Worm (Caenorhabditis elegans) whole organism, mixed stage, embryonic: ENCODE results near the gene F28A12.3.

Experiments
- bed-3 ChIP-seq: fragments of 200-800 bp; sonication (Bioruptor generic); optimal IDR thresholded peaks from 3 replicates; lab custom pipeline; 2018; ENCODE audit warnings: mild to moderate bottlenecking, missing genetic modification characterization, moderate library complexity, missing compliant biosample characterization
- blmp-1 ChIP-seq: fragments of 150-350 bp; optimal IDR thresholded peaks from 2 replicates; lab custom pipeline; 2014; ENCODE audit warnings: missing biosample characterization, missing genetic modification characterization
- ceh-39 ChIP-seq: fragments of 150-350 bp; optimal IDR thresholded peaks from 2 replicates; lab custom pipeline; 2014; ENCODE audit warnings: missing biosample characterization, missing genetic modification characterization
- ceh-43 ChIP-seq: fragments of 200-800 bp; sonication (Bioruptor generic); optimal IDR thresholded peaks from 2 replicates; lab custom pipeline; 2018; ENCODE audit warnings: mild to moderate bottlenecking, missing genetic modification characterization, moderate library complexity, missing compliant biosample characterization
- ceh-83 ChIP-seq: fragments of 200-800 bp; sonication (Bioruptor generic); optimal IDR thresholded peaks from 2 replicates; lab custom pipeline; 2018; ENCODE audit warnings: mild to moderate bottlenecking, missing genetic modification characterization, missing compliant biosample characterization
- ces-1 ChIP-seq: fragments of 150-350 bp; optimal IDR thresholded peaks from 2 replicates; lab custom pipeline; 2014; ENCODE audit warnings: missing biosample characterization, missing genetic modification reagents, missing genetic modification characterization
- cnd-1 ChIP-seq: fragments of 200-800 bp; sonication (Bioruptor generic); optimal IDR thresholded peaks from 2 replicates; lab custom pipeline; 2018; ENCODE audit warnings: mild to moderate bottlenecking, missing genetic modification characterization, missing compliant biosample characterization
- drap-1 ChIP-seq: fragments of 200-800 bp; sonication (Bioruptor generic); optimal IDR thresholded peaks from 3 replicates; lab custom pipeline; 2018; ENCODE audit warnings: mild to moderate bottlenecking, missing genetic modification characterization, missing compliant biosample characterization
- elt-1 ChIP-seq: sonication (generic microtip); optimal IDR thresholded peaks from 2 replicates; lab custom pipeline; 2017; ENCODE audit warnings: missing genetic modification characterization, mild to moderate bottlenecking, missing compliant biosample characterization, antibody characterized with exemption, moderate library complexity, borderline replicate concordance; ENCODE audit not compliant: insufficient read depth
- elt-3 ChIP-seq: fragments of 150-350 bp; optimal IDR thresholded peaks from 2 replicates; lab custom pipeline; 2014; ENCODE audit warnings: missing biosample characterization, missing genetic modification characterization
- flh-1 ChIP-seq: fragments of 200-800 bp; sonication (Bioruptor generic); optimal IDR thresholded peaks from 2 replicates; lab custom pipeline; 2018; ENCODE audit warnings: mild to moderate bottlenecking, missing genetic modification characterization, moderate library complexity, missing compliant biosample characterization
- ham-2 ChIP-seq: fragments of 200-800 bp; sonication (Bioruptor generic); optimal IDR thresholded peaks from 2 replicates; lab custom pipeline; 2018; ENCODE audit warnings: mild to moderate bottlenecking, missing genetic modification characterization, missing compliant biosample characterization
- hlh-1 ChIP-seq: fragments of 150-350 bp; optimal IDR thresholded peaks from 2 replicates; lab custom pipeline; 2014; ENCODE audit warnings: missing biosample characterization, missing genetic modification reagents, missing genetic modification characterization
- lin-13 ChIP-seq: fragments of 150-350 bp; optimal IDR thresholded peaks from 2 replicates; lab custom pipeline; 2014; ENCODE audit warnings: missing biosample characterization, missing genetic modification characterization
- lsy-2 ChIP-seq: fragments of 150-350 bp; optimal IDR thresholded peaks from 2 replicates; lab custom pipeline; 2014; ENCODE audit warnings: missing biosample characterization, missing genetic modification characterization
- mab-5 ChIP-seq: fragments of 150-350 bp; optimal IDR thresholded peaks from 2 replicates; lab custom pipeline; 2014; ENCODE audit warnings: missing biosample characterization, missing genetic modification characterization
- mep-1 ChIP-seq: fragments of 150-350 bp; optimal IDR thresholded peaks from 2 replicates; lab custom pipeline; 2017; ENCODE audit warnings: missing biosample characterization, missing genetic modification reagents, missing genetic modification characterization, inconsistent platforms
- mls-2 ChIP-seq: sonication (generic microtip); optimal IDR thresholded peaks from 2 replicates; lab custom pipeline; 2016; ENCODE audit warnings: mild to moderate bottlenecking, missing genetic modification characterization, moderate library complexity, missing compliant biosample characterization
- nhr-12 ChIP-seq: fragments of 150-350 bp; optimal IDR thresholded peaks from 2 replicates; lab custom pipeline; 2014; ENCODE audit warnings: missing biosample characterization, missing genetic modification characterization
- nhr-2 ChIP-seq: fragments of 150-350 bp; optimal IDR thresholded peaks from 2 replicates; lab custom pipeline; 2014; ENCODE audit warnings: missing biosample characterization, missing genetic modification characterization
- nhr-237 ChIP-seq: fragments of 150-350 bp; optimal IDR thresholded peaks from 2 replicates; lab custom pipeline; 2014; ENCODE audit warnings: missing biosample characterization, missing genetic modification characterization
- nhr-28 ChIP-seq: fragments of 150-350 bp; optimal IDR thresholded peaks from 2 replicates; lab custom pipeline; 2014; ENCODE audit warnings: missing biosample characterization, missing genetic modification characterization
- nhr-76 ChIP-seq: sonication (generic microtip); optimal IDR thresholded peaks from 2 replicates; lab custom pipeline; 2017; ENCODE audit warnings: missing biosample characterization, missing genetic modification characterization
- pha-4 ChIP-seq: fragments of 150-350 bp; optimal IDR thresholded peaks from 2 replicates; lab custom pipeline; 2018; ENCODE audit warnings: missing biosample characterization, missing genetic modification reagents, missing genetic modification characterization
- sem-2 ChIP-seq: fragments of 200-800 bp; sonication (Bioruptor generic); optimal IDR thresholded peaks from 2 replicates; lab custom pipeline; 2018; ENCODE audit warnings: mild to moderate bottlenecking, missing genetic modification characterization, missing compliant biosample characterization
- snpc-4 ChIP-seq: fragments of 150-350 bp; optimal IDR thresholded peaks from 2 replicates; lab custom pipeline; 2014; ENCODE audit warnings: missing biosample characterization, missing genetic modification characterization
- sptf-1 ChIP-seq: sonication (generic microtip); optimal IDR thresholded peaks from 2 replicates; lab custom pipeline; 2017; ENCODE audit warnings: mild to moderate bottlenecking, missing genetic modification characterization, moderate library complexity, missing compliant biosample characterization
- unc-120 ChIP-seq: sonication (generic microtip); optimal IDR thresholded peaks from 2 replicates; lab custom pipeline; 2017; ENCODE audit warnings: missing genetic modification characterization, missing compliant biosample characterization; ENCODE audit not compliant: poor library complexity, severe bottlenecking
- unc-39 ChIP-seq: fragments of 150-350 bp; optimal IDR thresholded peaks from 2 replicates; lab custom pipeline; 2014; ENCODE audit warnings: missing biosample characterization, missing genetic modification characterization
- unc-62 ChIP-seq: fragments of 150-350 bp; optimal IDR thresholded peaks from 2 replicates; lab custom pipeline; 2014; ENCODE audit warnings: missing biosample characterization, missing genetic modification reagents, missing genetic modification characterization
- zip-8 ChIP-seq: fragments of 150-350 bp; optimal IDR thresholded peaks from 2 replicates; lab custom pipeline; 2014; ENCODE audit warnings: missing biosample characterization, missing genetic modification characterization
- ztf-11 ChIP-seq: fragments of 150-350 bp; optimal IDR thresholded peaks from 2 replicates; lab custom pipeline; 2014; ENCODE audit warnings: missing biosample characterization, missing genetic modification characterization

F28A12.3 gene

ce11 chrV:8627580-8627979 lies 13.6 kb downstream of the F28A12.3 start:
- TF ChIP-seq mls-2 (no peak), elt-1 (tag; lab: Kevin White, UChicago) (no peak), ham-2 (no peak), nhr-28 (tag; lab: Kevin White, UChicago) (no peak), ztf-11 (tag; lab: Kevin White, UChicago) (no peak), unc-120 (tag; lab: Kevin White, UChicago) (no peak), lsy-2 (tag; lab: Kevin White, UChicago) (no peak), ces-1 (GFP tag; lab: Kevin White, UChicago) (no peak), pha-4 (tag; lab: Kevin White, UChicago) (no peak), mab-5 (tag; lab: Kevin White, UChicago) (no peak)

ce11 chrV:8626406-8626805 lies 14.8 kb downstream of the F28A12.3 start:
- TF ChIP-seq elt-1 (tag; lab: Kevin White, UChicago) = no peak
- no peak for TF ChIP-seq blmp-1
- no peak for TF ChIP-seq unc-62 (GFP tag; lab: Kevin White, UChicago)
- no peak for TF ChIP-seq ceh-43 (GFP tag; lab: Kevin White, UChicago)
- no peak for TF ChIP-seq ces-1 (GFP tag; lab: Kevin White, UChicago)
- TF ChIP-seq snpc-4 (tag; lab: Kevin White, UChicago) = no peak
- TF ChIP-seq sem-2 (GFP tag; lab: Kevin White, UChicago) = no peak
- TF ChIP-seq nhr-2 (tag; lab: Kevin White, UChicago) = no peak
- TF ChIP-seq pha-4 (tag; lab: Kevin White, UChicago) = no peak
- no peak for TF ChIP-seq sptf-1 (tag; lab: Kevin White, UChicago)
- TF ChIP-seq zip-8 (tag; lab: Kevin White, UChicago) = no peak

- TF ChIP-seq hlh-1 = no peak
- no peak for TF ChIP-seq bed-3
- no peak for TF ChIP-seq lin-13
- no peak for TF ChIP-seq ceh-39 (tag; lab: Kevin White, UChicago)
- peak; percentile 41 for TF ChIP-seq ces-1 (GFP tag; lab: Kevin White, UChicago)
- TF ChIP-seq ham-2 = no peak
- no peak for TF ChIP-seq flh-1 (GFP tag; lab: Kevin White, UChicago)
- TF ChIP-seq mep-1 (tag; lab: Kevin White, UChicago) = no peak
Observed at ce11 chrV:8623754-8624153, 17.4 kb downstream of the F28A12.3 start, which contains the start of gene F41E6.17. Gene F41E6.17 (plus strand): TSS chrV:8624101.

ce11 chrV:8622314-8622713 lies 18.9 kb downstream of the F28A12.3 start, which contains the start of gene F41E6.1:
Gene F41E6.1 (plus strand): TSS chrV:8622614.
- TF ChIP-seq unc-39 (tag; lab: Kevin White, UChicago) (no peak), ceh-83 (GFP tag; lab: Kevin White, UChicago) (no peak), ceh-43 (GFP tag; lab: Kevin White, UChicago) (no peak), nhr-28 (tag; lab: Kevin White, UChicago) (no peak), nhr-237 (no peak), nhr-2 (tag; lab: Kevin White, UChicago) (no peak), zip-8 (tag; lab: Kevin White, UChicago) (no peak), nhr-76 (tag; lab: Kevin White, UChicago) (no peak), mep-1 (tag; lab: Kevin White, UChicago) (no peak), unc-62 (GFP tag; lab: Kevin White, UChicago) (no peak), ztf-11 (tag; lab: Kevin White, UChicago) (no peak), ham-2 (no peak), hlh-1 (no peak), elt-3 (tag; lab: Kevin White, UChicago) (no peak), drap-1 (GFP tag; lab: Kevin White, UChicago) (no peak), sem-2 (GFP tag; lab: Kevin White, UChicago) (no peak), flh-1 (GFP tag; lab: Kevin White, UChicago) (no peak), lsy-2 (tag; lab: Kevin White, UChicago) (no peak), cnd-1 (tag; lab: Kevin White, UChicago) (no peak)

ce11 chrV:8621213-8621612 lies 20.0 kb downstream of the F28A12.3 start, which contains the start of gene idpc-2:
Gene idpc-2 (minus strand): TSS chrV:8621313.
- TF ChIP-seq nhr-237 (no peak), nhr-12 (no peak), lin-13 (no peak)
